Fruit fly (Drosophila melanogaster) whole organism, prepupa: Measurements from ENCODE around the gene Spase25.

Source experiments
- Blimp-1 ChIP-seq: fragments of 200-800 bp; sonication (Bioruptor generic); optimal IDR thresholded peaks from 3 replicates; lab custom pipeline; 2017; ENCODE audit warnings: missing biosample characterization, missing genetic modification characterization, mild to moderate bottlenecking, moderate library complexity, missing genetic modification reagents
- CG10631 ChIP-seq: fragments of 200-800 bp; sonication (Bioruptor generic); optimal IDR thresholded peaks from 2 replicates; lab custom pipeline; 2016; ENCODE audit warnings: missing biosample characterization, missing genetic modification characterization
- CG11294 ChIP-seq: fragments of 200-800 bp; sonication (Bioruptor generic); IDR thresholded peaks from 2 replicates; pipeline ENCODE4 v1.3.6; 2022; ENCODE audit warnings: missing biosample characterization, missing genetic modification characterization
- CG11762 ChIP-seq: fragments of 200-800 bp; sonication (Bioruptor generic); optimal IDR thresholded peaks from 3 replicates; lab custom pipeline; 2016; ENCODE audit warnings: missing biosample characterization, missing genetic modification characterization; ENCODE audit not compliant: insufficient read depth
- CG3032 ChIP-seq: fragments of 200-800 bp; optimal IDR thresholded peaks from 2 replicates; lab custom pipeline; 2019; ENCODE audit warnings: missing biosample characterization, mild to moderate bottlenecking, missing genetic modification characterization, moderate library complexity
- CG31627 ChIP-seq: fragments of 200-800 bp; sonication (Bioruptor generic); optimal IDR thresholded peaks from 3 replicates; lab custom pipeline; 2016; ENCODE audit warnings: missing biosample characterization, missing genetic modification characterization
- CG6163 ChIP-seq: fragments of 200-800 bp; sonication (Bioruptor generic); IDR thresholded peaks from 3 replicates; pipeline ENCODE4 v1.3.6; 2022; ENCODE audit warnings: missing biosample characterization, missing genetic modification characterization
- CG6276 ChIP-seq: fragments of 200-800 bp; sonication (Bioruptor generic); optimal IDR thresholded peaks from 2 replicates; lab custom pipeline; 2017; ENCODE audit warnings: missing biosample characterization, mild to moderate bottlenecking, missing genetic modification characterization
- CG6808 ChIP-seq: fragments of 200-800 bp; sonication (Bioruptor generic); optimal IDR thresholded peaks from 3 replicates; lab custom pipeline; 2017; ENCODE audit warnings: missing biosample characterization, missing genetic modification characterization, mild to moderate bottlenecking, moderate library complexity, missing genetic modification reagents
- CG8119 ChIP-seq: fragments of 200-800 bp; sonication (Bioruptor generic); IDR thresholded peaks from 3 replicates; pipeline ENCODE4 v1.3.6; 2022; ENCODE audit warnings: missing biosample characterization, missing genetic modification characterization
- CG8632 ChIP-seq: fragments of 200-800 bp; sonication (Bioruptor generic); optimal IDR thresholded peaks from 3 replicates; lab custom pipeline; 2016; ENCODE audit warnings: missing biosample characterization, missing genetic modification characterization
- CG9139 ChIP-seq: fragments of 200-800 bp; sonication (Bioruptor generic); optimal IDR thresholded peaks from 3 replicates; lab custom pipeline; 2017; ENCODE audit warnings: missing biosample characterization, mild to moderate bottlenecking, missing genetic modification characterization
- Eip75B ChIP-seq: fragments of 200-800 bp; sonication (Bioruptor generic); optimal IDR thresholded peaks from 3 replicates; lab custom pipeline; 2016; ENCODE audit warnings: missing biosample characterization, missing genetic modification characterization
- Eip93F ChIP-seq: fragments of 200-800 bp; sonication (Bioruptor generic); optimal IDR thresholded peaks from 2 replicates; lab custom pipeline; 2016; ENCODE audit warnings: missing biosample characterization, mild to moderate bottlenecking, missing genetic modification characterization
- Ets21C ChIP-seq: fragments of 200-800 bp; sonication (Bioruptor generic); optimal IDR thresholded peaks from 3 replicates; lab custom pipeline; 2016; ENCODE audit warnings: missing biosample characterization, missing genetic modification characterization
- Ets96B ChIP-seq: fragments of 200-800 bp; optimal IDR thresholded peaks from 2 replicates; lab custom pipeline; 2019; ENCODE audit warnings: missing biosample characterization, mild to moderate bottlenecking, missing genetic modification characterization, moderate library complexity
- Gug ChIP-seq: fragments of 200-800 bp; sonication (Bioruptor generic); IDR thresholded peaks from 2 replicates; pipeline ENCODE4 v1.3.6; 2022; ENCODE audit warnings: missing biosample characterization, missing genetic modification characterization
- Hr38 ChIP-seq: sonication (Bioruptor generic); optimal IDR thresholded peaks from 2 replicates; lab custom pipeline; 2016; ENCODE audit warnings: missing biosample characterization, missing genetic modification characterization
- Hr39 ChIP-seq: fragments of 200-800 bp; sonication (Bioruptor generic); optimal IDR thresholded peaks from 2 replicates; lab custom pipeline; 2016; ENCODE audit warnings: missing biosample characterization, missing genetic modification characterization
- Lpt ChIP-seq: fragments of 200-800 bp; sonication (Bioruptor generic); optimal IDR thresholded peaks from 3 replicates; lab custom pipeline; 2016; ENCODE audit warnings: missing biosample characterization, missing genetic modification characterization
- Met ChIP-seq: fragments of 200-800 bp; sonication (Bioruptor generic); optimal IDR thresholded peaks from 3 replicates; lab custom pipeline; 2016; ENCODE audit warnings: missing biosample characterization, missing genetic modification characterization
- Sox102F ChIP-seq: fragments of 200-800 bp; sonication (Bioruptor generic); optimal IDR thresholded peaks from 2 replicates; lab custom pipeline; 2016; ENCODE audit warnings: missing biosample characterization, mild to moderate bottlenecking, missing genetic modification characterization
- Sox15 ChIP-seq: fragments of 200-800 bp; sonication (Bioruptor generic); optimal IDR thresholded peaks from 3 replicates; lab custom pipeline; 2016; ENCODE audit warnings: missing biosample characterization, missing genetic modification characterization
- acj6 ChIP-seq: fragments of 200-800 bp; sonication (Bioruptor generic); optimal IDR thresholded peaks from 3 replicates; lab custom pipeline; 2016; ENCODE audit warnings: missing biosample characterization, missing genetic modification characterization
- cyc ChIP-seq: fragments of 200-800 bp; sonication (Bioruptor generic); optimal IDR thresholded peaks from 3 replicates; lab custom pipeline; 2016; ENCODE audit warnings: missing biosample characterization, missing genetic modification characterization
- dsx ChIP-seq: fragments of 200-800 bp; optimal IDR thresholded peaks from 3 replicates; lab custom pipeline; 2019; ENCODE audit warnings: missing biosample characterization, mild to moderate bottlenecking, missing genetic modification characterization, moderate library complexity; ENCODE audit not compliant: poor library complexity, severe bottlenecking
- esn ChIP-seq: fragments of 200-800 bp; sonication (Bioruptor generic); optimal IDR thresholded peaks from 2 replicates; lab custom pipeline; 2016; ENCODE audit warnings: missing biosample characterization, mild to moderate bottlenecking, missing genetic modification characterization, moderate library complexity
- fkh ChIP-seq: fragments of 200-800 bp; sonication (Bioruptor generic); optimal IDR thresholded peaks from 3 replicates; lab custom pipeline; 2017; ENCODE audit warnings: missing biosample characterization, mild to moderate bottlenecking, missing genetic modification characterization, moderate library complexity
- net ChIP-seq: fragments of 200-800 bp; sonication (Bioruptor generic); optimal IDR thresholded peaks from 3 replicates; lab custom pipeline; 2016; ENCODE audit warnings: missing biosample characterization, missing genetic modification characterization
- pdm3 ChIP-seq: fragments of 200-800 bp; sonication (Bioruptor generic); optimal IDR thresholded peaks from 3 replicates; lab custom pipeline; 2016; ENCODE audit warnings: missing biosample characterization, missing genetic modification characterization
- spab ChIP-seq: fragments of 200-800 bp; sonication (Bioruptor generic); optimal IDR thresholded peaks from 2 replicates; lab custom pipeline; 2017; ENCODE audit warnings: missing biosample characterization, mild to moderate bottlenecking, missing genetic modification characterization, missing genetic modification reagents
- ss ChIP-seq, 2 experiments: fragments of 200-800 bp; sonication (Bioruptor generic); optimal IDR thresholded peaks; 2 replicates in 1 of 2; 3 replicates in 1 of 2; lab custom pipeline; 2017 to 2018; ENCODE audit warnings: mild to moderate bottlenecking in 2 of 2, missing biosample characterization in 2 of 2, missing genetic modification characterization in 2 of 2, moderate library complexity in 1 of 2
- svp ChIP-seq: fragments of 200-800 bp; sonication (Bioruptor generic); peaks from one replicate; lab custom pipeline; 2016; ENCODE audit warnings: missing biosample characterization, missing genetic modification characterization
- vri ChIP-seq: fragments of 200-800 bp; sonication (Bioruptor generic); optimal IDR thresholded peaks from 3 replicates; lab custom pipeline; 2016; ENCODE audit warnings: missing biosample characterization, mild to moderate bottlenecking, missing genetic modification characterization

Gene Spase25

dm6 chrX:11503625-11504024, 18.6 kb downstream of the Spase25 start:
- no peak for TF ChIP-seq svp (GFP tag; lab: Kevin White, UChicago)
- TF ChIP-seq acj6 (GFP tag; lab: Kevin White, UChicago): no peak
- no peak for TF ChIP-seq fkh (GFP tag; lab: Kevin White, UChicago)
- TF ChIP-seq net: no peak
- TF ChIP-seq CG8632 (GFP tag; lab: Kevin White, UChicago): no peak
- TF ChIP-seq esn (GFP tag; lab: Kevin White, UChicago): no peak
- TF ChIP-seq cyc (GFP tag; lab: Kevin White, UChicago): no peak
- no peak for TF ChIP-seq CG8119
- TF ChIP-seq CG10631 (GFP tag; lab: Kevin White, UChicago): no peak
- no peak for TF ChIP-seq Sox102F (GFP tag; lab: Kevin White, UChicago)
- TF ChIP-seq Met (GFP tag; lab: Kevin White, UChicago): no peak

DNA sequence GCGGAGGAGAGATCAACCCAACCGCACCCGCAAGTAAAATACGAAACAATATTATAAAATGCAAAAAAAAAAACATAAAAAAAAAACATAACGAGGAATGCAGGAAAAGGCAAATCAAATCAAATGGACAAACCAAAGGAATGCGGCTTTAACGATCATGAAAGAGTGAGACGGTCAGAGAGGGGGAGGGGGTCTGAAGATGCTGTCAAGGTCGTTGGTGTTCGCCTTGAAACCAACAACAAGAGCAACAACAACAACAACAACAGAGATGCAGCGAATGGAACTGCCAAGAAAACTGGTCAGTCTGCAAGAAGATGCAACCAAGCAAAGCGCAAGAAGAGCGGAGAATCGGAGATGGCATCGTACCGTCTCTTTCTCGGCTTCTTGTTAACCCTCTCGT, 21.2 kb downstream of the Spase25 start:
- TF ChIP-seq CG6163 (GFP tag; lab: Robert Waterston, UW): peak; percentile 35; the same call in 1 of the 3 replicates
- TF ChIP-seq vri (GFP tag; lab: Kevin White, UChicago): no peak
- TF ChIP-seq Ets21C (GFP tag; lab: Kevin White, UChicago): no peak
- no peak for TF ChIP-seq Met (GFP tag; lab: Kevin White, UChicago)
- TF ChIP-seq CG6808 (GFP tag; lab: Kevin White, UChicago): peak; percentile 7
- no peak for TF ChIP-seq Sox15
- TF ChIP-seq Blimp-1 (GFP tag; lab: Kevin White, UChicago): no peak
- no peak for TF ChIP-seq CG3032 (tag; lab: Kevin White, UChicago)
- TF ChIP-seq Eip75B (GFP tag; lab: Kevin White, UChicago): peak; percentile 11
- TF ChIP-seq ss (GFP tag; optimal IDR thresholded peaks at IDR 0.05; lab: Kevin White, UChicago): peak in 1 of 2 experiments; percentile 20
- TF ChIP-seq CG11762 (GFP tag; lab: Kevin White, UChicago): no peak
- no peak for TF ChIP-seq spab (GFP tag; lab: Kevin White, UChicago)
- TF ChIP-seq Eip93F (GFP tag; lab: Kevin White, UChicago): no peak
- peak; percentile 0 for TF ChIP-seq dsx (GFP tag; lab: Kevin White, UChicago)
- TF ChIP-seq Lpt (GFP tag; lab: Kevin White, UChicago): no peak
- peak; percentile 65 for TF ChIP-seq Hr39
- no peak for TF ChIP-seq CG31627 (GFP tag; lab: Kevin White, UChicago)

DNA sequence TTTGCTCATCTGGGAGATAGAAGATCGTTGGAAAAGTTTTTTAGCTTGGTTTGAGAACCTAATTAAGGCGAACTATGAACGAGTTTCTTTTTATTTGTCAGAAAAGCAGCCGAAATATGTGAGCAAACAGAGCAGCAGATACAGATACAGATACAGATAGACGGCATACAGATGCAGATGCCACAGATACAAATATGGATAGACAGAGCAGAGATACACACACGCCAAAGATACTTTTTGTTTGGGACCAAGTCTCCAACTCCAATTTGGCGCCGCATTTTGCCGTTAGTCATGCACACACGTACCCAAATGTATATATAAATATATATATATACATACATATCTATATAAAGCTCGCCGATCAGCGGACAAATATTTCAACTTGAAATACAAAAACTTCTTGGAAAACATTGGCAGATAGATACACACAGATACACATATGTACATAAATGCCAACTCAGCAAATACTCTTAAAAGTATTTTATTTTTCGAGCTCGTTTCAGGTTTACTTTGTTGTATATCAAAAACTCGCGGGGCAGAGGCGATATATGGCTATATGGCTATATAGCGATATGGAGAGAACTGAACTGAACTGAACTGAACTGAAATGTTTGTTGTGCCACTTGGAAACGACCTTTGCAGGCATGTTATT, 25.2 kb downstream of the Spase25 start:
- TF ChIP-seq CG8632 (GFP tag; lab: Kevin White, UChicago): no peak
- no peak for TF ChIP-seq svp (GFP tag; lab: Kevin White, UChicago)
- TF ChIP-seq CG9139 (GFP tag; lab: Kevin White, UChicago): no peak
- TF ChIP-seq Sox102F (GFP tag; lab: Kevin White, UChicago): no peak
- no peak for TF ChIP-seq Ets96B (tag; lab: Kevin White, UChicago)
- TF ChIP-seq fkh (GFP tag; lab: Kevin White, UChicago): peak; percentile 43
- TF ChIP-seq esn (GFP tag; lab: Kevin White, UChicago): no peak

- TF ChIP-seq CG6276 (GFP tag; lab: Kevin White, UChicago) (no peak), Sox102F (GFP tag; lab: Kevin White, UChicago) (no peak), Hr38 (GFP tag; lab: Kevin White, UChicago) (no peak), pdm3 (GFP tag; lab: Kevin White, UChicago) (no peak), CG8632 (GFP tag; lab: Kevin White, UChicago) (no peak), Gug (GFP tag; lab: Robert Waterston, UW) (no peak), CG11294 (GFP tag; lab: Robert Waterston, UW) (no peak)
These were observed 26.2 kb downstream of the Spase25 start for dm6 chrX:11511299-11511698.
